Fruit fly (Drosophila melanogaster): ENCODE data around the gene mael.
A peak's percentile ranks its signal among the peaks of the same experiment; 100 is the strongest.

Gene mael

DNA sequence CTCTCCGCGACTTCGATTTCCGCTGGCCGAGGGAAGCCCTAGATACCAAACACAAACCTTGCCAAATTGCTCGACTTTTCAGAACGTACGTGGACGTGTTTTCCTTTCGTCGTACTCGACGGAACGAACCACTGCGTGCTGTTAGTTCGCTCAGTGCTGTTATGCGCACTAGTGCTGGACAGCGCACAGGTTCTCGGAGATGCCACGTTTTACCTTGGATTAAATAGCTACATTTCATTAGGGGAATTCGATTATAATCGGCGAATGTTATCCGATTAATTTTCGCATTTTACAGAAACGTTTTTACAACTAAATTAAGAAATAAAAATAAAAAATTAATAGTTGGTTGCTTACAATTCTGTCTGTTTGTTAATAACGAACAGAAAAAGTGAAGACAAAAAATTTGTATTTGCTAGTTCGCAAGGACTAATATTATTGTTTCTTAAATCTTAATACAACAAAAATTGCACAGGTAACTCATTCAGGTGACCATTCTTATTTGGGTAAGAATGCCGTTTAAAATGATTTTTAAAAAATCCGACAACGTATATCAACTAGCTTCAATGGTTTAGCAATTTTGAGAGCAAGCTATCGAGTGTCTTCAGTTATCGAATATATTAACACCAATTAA, 3.8 kb upstream of the mael start, which contains the start of the genes ArfGAP3 and CG32452 (continued):
- TF ChIP-seq HLHmδ (GFP tag; optimal IDR thresholded peaks at IDR 0.05) (peak; percentile 56), fd3F (GFP tag; optimal IDR thresholded peaks at IDR 0.05) (peak; percentile 64), CG16815 (GFP tag; optimal IDR thresholded peaks at IDR 0.05) (peak; percentile 51), pros (GFP tag; optimal IDR thresholded peaks at IDR 0.05) (no peak), NC2α (GFP tag; optimal IDR thresholded peaks at IDR 0.05) (no peak), CG10431 (GFP tag; optimal IDR thresholded peaks at IDR 0.05) (no peak), Nf-YA (GFP tag; IDR thresholded peaks at IDR 0.05) (no peak), luna (GFP tag; optimal IDR thresholded peaks at IDR 0.05) (peak; percentile 50), CG8944 (GFP tag; optimal IDR thresholded peaks at IDR 0.05) (peak; percentile 24), CHES-1-like (GFP tag; optimal IDR thresholded peaks at IDR 0.05) (peak; percentile 31), Stat92E (GFP tag; optimal IDR thresholded peaks at IDR 0.05) (peak in 1 of 3 experiments; percentile 28), Elba2 (GFP tag; optimal IDR thresholded peaks at IDR 0.05) (no peak), Six4 (GFP tag; optimal IDR thresholded peaks at IDR 0.05) (peak; percentile 70), ase (GFP tag; IDR thresholded peaks at IDR 0.05) (peak; percentile 65), nom (GFP tag; optimal IDR thresholded peaks at IDR 0.05) (no peak), CG7357 (GFP tag; IDR thresholded peaks at IDR 0.05) (peak; percentile 53; the same call in 1 of the 3 replicates), nerfin-1 (tag; optimal IDR thresholded peaks at IDR 0.05) (peak; percentile 75), CG5245 (GFP tag; optimal IDR thresholded peaks at IDR 0.05) (peak; percentile 30), her (GFP tag; optimal IDR thresholded peaks at IDR 0.05) (peak; percentile 55), tio (GFP tag; optimal IDR thresholded peaks at IDR 0.05) (no peak), Eip74EF (GFP tag; optimal IDR thresholded peaks at IDR 0.05) (peak in 1 of 2 experiments; percentile 50), CG16863 (GFP tag; optimal IDR thresholded peaks at IDR 0.05) (no peak), CG6683 (GFP tag; optimal IDR thresholded peaks at IDR 0.05) (peak; percentile 51), CG1647 (GFP tag; optimal IDR thresholded peaks at IDR 0.05) (peak; percentile 60), pzg (GFP tag; optimal IDR thresholded peaks at IDR 0.05) (peak; percentile 76), CG9609 (GFP tag; optimal IDR thresholded peaks at IDR 0.05) (peak; percentile 58), Nf-YC (tag; optimal IDR thresholded peaks at IDR 0.05) (peak; percentile 69), dm (GFP tag; optimal IDR thresholded peaks at IDR 0.05) (peak; percentile 43), kay (GFP tag; optimal IDR thresholded peaks at IDR 0.05) (peak; percentile 42), CG12744 (GFP tag; optimal IDR thresholded peaks at IDR 0.05) (no peak), shn (GFP tag; optimal IDR thresholded peaks at IDR 0.05) (peak; percentile 63), az2 (GFP tag; optimal IDR thresholded peaks at IDR 0.05) (peak; percentile 78), Vsx1 (GFP tag; optimal IDR thresholded peaks at IDR 0.05) (no peak), twi (tag; optimal IDR thresholded peaks at IDR 0.05) (peak; percentile 62), da (GFP tag; optimal IDR thresholded peaks at IDR 0.05) (peak; percentile 35), Lpt (GFP tag; optimal IDR thresholded peaks at IDR 0.05) (no peak), Scr (GFP tag; IDR thresholded peaks at IDR 0.05; ENCODE audit: partially characterized antibody) (peak; percentile 75), CG32767 (GFP tag; IDR thresholded peaks at IDR 0.05) (peak; percentile 66; the same call in 1 of the 2 replicates), CG3847 (GFP tag; IDR thresholded peaks at IDR 0.05) (peak; percentile 80), CG6689 (GFP tag; IDR thresholded peaks at IDR 0.05) (peak; percentile 76), otp (GFP tag; IDR thresholded peaks at IDR 0.05) (no peak), Oaz (GFP tag; IDR thresholded peaks at IDR 0.05) (peak; percentile 70), btn (GFP tag; optimal IDR thresholded peaks at IDR 0.05) (no peak), CG7556 (GFP tag; optimal IDR thresholded peaks at IDR 0.05) (peak; percentile 76), CG1603 (tag; optimal IDR thresholded peaks at IDR 0.05) (peak; percentile 51), al (GFP tag; IDR thresholded peaks at IDR 0.05) (peak; percentile 70), B-H1 (GFP tag; IDR thresholded peaks at IDR 0.05) (0 out of 3 replicates have a peak, but pooled peaks have one; percentile 40), D19B (GFP tag; optimal IDR thresholded peaks at IDR 0.05) (peak; percentile 45), Opbp (GFP tag; IDR thresholded peaks at IDR 0.05; ENCODE audit: partially characterized antibody) (peak; percentile 67; the same call in 2 of the 3 replicates), CG2678 (tag; optimal IDR thresholded peaks at IDR 0.05) (peak; percentile 79)

All from whole organism, embryonic.